Worm (Caenorhabditis elegans): ENCODE results near the gene smg-4.

Gene smg-4

DNA sequence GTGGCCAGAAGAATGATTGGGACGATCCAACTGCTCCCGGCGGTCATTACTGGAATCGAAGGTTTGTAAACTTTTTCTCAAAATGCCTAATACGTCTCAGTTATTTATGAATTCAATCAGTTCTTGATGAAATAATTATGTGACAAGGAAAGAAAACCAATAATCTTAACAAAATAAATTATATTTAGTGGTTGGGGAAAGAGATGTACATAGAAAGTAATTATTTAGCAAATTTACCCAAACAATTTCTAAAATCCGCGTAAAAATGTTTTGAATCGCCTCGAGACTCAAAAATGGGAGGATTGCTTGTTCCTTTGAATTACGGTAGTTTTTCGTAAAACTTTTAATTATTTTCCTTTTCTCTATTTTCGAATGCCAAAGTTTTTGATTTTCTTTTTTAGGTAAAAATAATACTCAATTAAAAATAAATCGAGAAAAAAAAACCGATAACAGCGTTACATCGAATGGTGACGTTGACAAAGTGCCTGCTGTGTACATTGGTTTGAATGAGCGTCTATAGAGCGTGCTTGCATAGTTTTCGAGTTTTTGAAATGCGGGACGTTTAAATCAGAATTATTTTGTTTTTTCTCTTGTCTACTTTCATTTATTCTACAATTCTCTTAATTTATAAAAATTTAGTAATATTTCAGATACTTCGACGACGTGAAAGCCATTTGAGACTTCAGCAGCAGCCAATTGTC, 47.9 kb downstream of the smg-4 start, which contains the start of the genes aagr-3 and drap-1:
Gene aagr-3 (minus strand): TSS at position 51 of the 701 bp plus-strand sequence.
Gene drap-1 (plus strand): TSS at position 645 of the 701 bp plus-strand sequence.
- no peak for TF ChIP-seq B0310.2 (tag; optimal IDR thresholded peaks at IDR 0.05)

Measured in whole organism, early embryonic.